Fruit fly (Drosophila melanogaster): ENCODE measurements around the gene CG32645.
"Not testable (repeated sequence)": the region's sequence is repeated elsewhere in the genome, so short reads cannot be mapped to it uniquely, and the experiment has no call there.

Gene CG32645

DNA sequence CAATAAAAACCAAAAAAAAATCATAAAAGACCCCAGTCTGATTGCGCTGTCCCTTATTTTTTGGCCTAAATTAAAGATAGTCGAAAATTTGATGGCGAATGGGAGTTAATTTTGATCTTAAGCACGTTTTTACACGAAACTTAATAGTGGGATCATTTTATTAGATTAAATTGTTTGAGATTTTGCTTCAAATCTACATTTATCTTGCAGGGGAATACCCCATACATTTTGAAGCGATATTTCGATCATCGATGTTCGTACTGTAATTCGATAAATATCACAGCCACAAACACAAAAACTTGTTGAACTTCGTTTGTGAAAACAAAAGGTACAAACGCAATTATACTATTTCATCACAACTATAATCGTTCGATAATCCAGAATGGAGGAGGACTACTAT, 38.7 kb downstream of the CG32645 start, which contains the start of gene CG32640:
Gene CG32640 (plus strand): TSS at position 286 of the 400 bp plus-strand sequence.
- TF ChIP-seq CG15336 (GFP tag; IDR thresholded peaks at IDR 0.05) = peak; percentile 34; the same call in 1 of the 2 replicates
- peak; percentile 50; the same call in 1 of the 3 replicates for TF ChIP-seq eg (GFP tag; IDR thresholded peaks at IDR 0.05)

DNA sequence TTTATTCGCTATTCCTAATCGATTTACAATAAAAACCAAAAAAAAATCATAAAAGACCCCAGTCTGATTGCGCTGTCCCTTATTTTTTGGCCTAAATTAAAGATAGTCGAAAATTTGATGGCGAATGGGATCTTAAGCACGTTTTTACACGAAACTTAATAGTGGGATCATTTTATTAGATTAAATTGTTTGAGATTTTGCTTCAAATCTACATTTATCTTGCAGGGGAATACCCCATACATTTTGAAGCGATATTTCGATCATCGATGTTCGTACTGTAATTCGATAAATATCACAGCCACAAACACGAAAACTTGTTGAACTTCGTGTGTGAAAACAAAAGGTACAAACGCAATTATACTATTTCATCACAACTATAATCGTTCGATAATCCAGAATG, 45.2 kb downstream of the CG32645 start, which contains the start of gene CG32641:
Gene CG32641 (plus strand): TSS at position 301 of the 400 bp plus-strand sequence.
- TF ChIP-seq CG11294 (GFP tag; IDR thresholded peaks at IDR 0.05); CG9139 (GFP tag; optimal IDR thresholded peaks at IDR 0.05); Gug (GFP tag; IDR thresholded peaks at IDR 0.05): not testable (repeated sequence)

DNA sequence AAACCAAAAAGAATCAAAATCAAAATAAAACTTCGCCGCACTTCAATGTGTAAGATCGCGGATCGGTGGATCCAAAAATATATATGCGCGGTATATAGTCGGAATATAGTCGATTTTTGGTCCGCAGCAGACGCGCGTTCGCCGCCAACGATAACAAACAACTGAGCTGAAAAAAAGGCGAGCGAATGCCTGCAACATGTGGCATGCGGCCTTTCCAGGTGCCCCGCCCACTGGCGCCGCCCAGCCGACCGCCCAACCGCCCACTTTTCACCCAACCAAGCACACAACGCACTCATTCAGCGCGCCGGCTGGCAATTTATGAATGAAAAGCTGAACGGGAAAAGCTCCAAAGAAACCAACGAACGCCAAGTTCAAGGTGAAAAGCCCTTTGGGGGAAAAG, 50.0 kb downstream of the CG32645 start, which contains the start of gene Lgr4:
Gene Lgr4 (minus strand): TSS at position 133 of the 400 bp plus-strand sequence.
- no peak for TF ChIP-seq CG6792 (GFP tag; optimal IDR thresholded peaks at IDR 0.05)
- TF ChIP-seq CG6163 (GFP tag; IDR thresholded peaks at IDR 0.05) = 0 out of 3 replicates have a peak, but pooled peaks have one; percentile 34
- TF ChIP-seq eg (GFP tag; IDR thresholded peaks at IDR 0.05) = no peak
- TF ChIP-seq salr (GFP tag; optimal IDR thresholded peaks at IDR 0.05) = peak in 1 of 2 experiments; percentile 2
- no peak for TF ChIP-seq Ets96B (tag; optimal IDR thresholded peaks at IDR 0.05)
- TF ChIP-seq CG11762 (GFP tag; optimal IDR thresholded peaks at IDR 0.05; ENCODE audit: insufficient read depth) = no peak
- TF ChIP-seq vri (GFP tag; optimal IDR thresholded peaks at IDR 0.05) = no peak
- TF ChIP-seq achi (GFP tag; optimal IDR thresholded peaks at IDR 0.05) = no peak
- TF ChIP-seq pdm3 (GFP tag; optimal IDR thresholded peaks at IDR 0.05) = no peak
- TF ChIP-seq CG11294 (GFP tag; IDR thresholded peaks at IDR 0.05) = no peak
- no peak for TF ChIP-seq CG10631 (GFP tag; optimal IDR thresholded peaks at IDR 0.05)
- TF ChIP-seq net (GFP tag; optimal IDR thresholded peaks at IDR 0.05) = no peak

DNA sequence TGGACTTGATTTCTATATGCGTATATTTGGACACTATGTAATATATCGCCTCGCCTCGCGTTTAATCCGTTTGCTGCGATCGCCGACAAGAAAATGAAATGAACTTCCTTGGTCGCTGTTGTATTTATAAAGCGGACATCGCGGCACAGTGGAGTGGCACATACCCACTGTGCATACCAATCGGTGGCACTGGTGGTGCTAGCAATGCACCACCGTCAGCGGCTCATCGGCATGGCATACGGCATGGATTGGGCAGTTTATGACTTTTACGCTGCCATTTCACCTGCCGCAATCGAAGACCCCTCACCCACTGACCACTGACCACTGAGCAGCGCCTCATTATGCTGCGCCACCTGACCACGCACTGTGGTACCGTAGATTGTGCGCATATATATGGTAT, 52.8 kb downstream of the CG32645 start, which contains the start of gene CG12723:
Gene CG12723 (minus strand): TSS at position 101 of the 400 bp plus-strand sequence.
- TF ChIP-seq Sox102F (GFP tag; optimal IDR thresholded peaks at IDR 0.05) (no peak), CG11294 (GFP tag; IDR thresholded peaks at IDR 0.05) (no peak), CG32006 (GFP tag; optimal IDR thresholded peaks at IDR 0.05) (no peak), CG6808 (GFP tag; optimal IDR thresholded peaks at IDR 0.05) (no peak), pdm3 (GFP tag; optimal IDR thresholded peaks at IDR 0.05) (no peak), CG8632 (GFP tag; optimal IDR thresholded peaks at IDR 0.05) (no peak), Eip75B (GFP tag; optimal IDR thresholded peaks at IDR 0.05) (no peak), CG3032 (tag; optimal IDR thresholded peaks at IDR 0.05) (no peak), Blimp-1 (GFP tag; optimal IDR thresholded peaks at IDR 0.05) (no peak), net (GFP tag; optimal IDR thresholded peaks at IDR 0.05) (no peak), spab (GFP tag; optimal IDR thresholded peaks at IDR 0.05) (no peak), CG34406 (GFP tag; optimal IDR thresholded peaks at IDR 0.05) (no peak), Smox (GFP tag; optimal IDR thresholded peaks at IDR 0.05) (no peak), Lpt (GFP tag; optimal IDR thresholded peaks at IDR 0.05) (no peak), CG6854 (GFP tag; optimal IDR thresholded peaks at IDR 0.05) (no peak), CG10669 (GFP tag; optimal IDR thresholded peaks at IDR 0.05) (no peak), Hr39 (GFP tag; optimal IDR thresholded peaks at IDR 0.05) (no peak), achi (GFP tag; optimal IDR thresholded peaks at IDR 0.05) (no peak)

DNA sequence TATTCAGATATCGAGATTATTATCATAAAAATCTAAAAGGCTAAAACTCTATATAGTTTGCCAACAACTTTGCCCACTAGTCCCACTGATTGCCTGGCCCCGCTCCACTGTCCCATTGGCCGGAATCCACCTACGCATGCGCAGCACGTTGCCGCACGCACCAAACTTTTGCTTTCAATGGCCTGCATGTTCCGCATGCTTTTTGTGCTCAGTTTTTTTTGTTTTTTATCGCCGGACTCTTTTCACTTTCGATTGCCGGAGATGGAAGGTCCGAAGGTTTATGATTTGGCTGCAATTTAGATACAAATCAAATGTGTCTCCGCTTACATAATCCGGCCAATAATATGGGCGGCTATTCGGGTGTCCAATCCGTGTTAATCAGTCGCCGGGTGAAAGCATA, 53.2 kb downstream of the CG32645 start:
- TF ChIP-seq fd59A (GFP tag; optimal IDR thresholded peaks at IDR 0.05) (no peak), CG10631 (GFP tag; optimal IDR thresholded peaks at IDR 0.05) (no peak), ss (GFP tag; optimal IDR thresholded peaks at IDR 0.05) (no peak), CG1621 (tag; optimal IDR thresholded peaks at IDR 0.05) (no peak), CG34406 (GFP tag; optimal IDR thresholded peaks at IDR 0.05) (no peak), CG10669 (GFP tag; optimal IDR thresholded peaks at IDR 0.05) (no peak), pdm3 (GFP tag; optimal IDR thresholded peaks at IDR 0.05) (no peak), Ets21C (GFP tag; optimal IDR thresholded peaks at IDR 0.05) (no peak), CG6792 (GFP tag; optimal IDR thresholded peaks at IDR 0.05) (no peak), Eip93F (GFP tag; optimal IDR thresholded peaks at IDR 0.05) (no peak), Sox15 (GFP tag; optimal IDR thresholded peaks at IDR 0.05) (no peak), Hr39 (GFP tag; optimal IDR thresholded peaks at IDR 0.05) (no peak), Blimp-1 (GFP tag; optimal IDR thresholded peaks at IDR 0.05) (no peak), dac (GFP tag; optimal IDR thresholded peaks at IDR 0.05) (no peak), CG6163 (GFP tag; IDR thresholded peaks at IDR 0.05) (no peak)

Data from whole organism, prepupa.